Worm (Caenorhabditis elegans): ENCODE measurements around the gene moa-2.

moa-2 gene

DNA sequence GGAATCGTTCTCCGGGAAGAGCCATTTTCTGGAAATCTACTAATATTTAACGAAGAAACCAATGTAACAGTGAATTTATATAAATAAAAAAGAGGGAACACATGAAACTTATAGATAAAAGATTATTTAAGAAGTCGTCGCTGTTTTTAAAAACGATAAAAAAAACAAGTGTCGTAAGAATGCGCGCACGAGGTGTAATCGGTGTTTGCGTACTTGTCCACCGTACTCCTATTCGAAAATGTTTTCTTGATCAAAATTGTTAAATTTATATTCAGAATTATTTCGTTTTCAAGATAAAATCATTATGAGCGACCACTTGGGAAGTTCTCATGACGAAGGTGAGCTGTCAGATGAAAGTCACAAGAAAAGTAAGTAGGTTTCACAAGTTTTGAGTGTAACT, at the start of gene moa-2, which contains the start of gene cdk-11.1:
Gene moa-2 (minus strand): TSS at position 25 of the 400 bp plus-strand sequence.
Gene cdk-11.1 (plus strand): TSS at position 227 of the 400 bp plus-strand sequence.
- no peak for TF ChIP-seq W03F9.2 (tag; optimal IDR thresholded peaks at IDR 0.05)
- no peak for TF ChIP-seq dao-5 (tag; optimal IDR thresholded peaks at IDR 0.05)
- no peak for TF ChIP-seq him-1 (tag; optimal IDR thresholded peaks at IDR 0.05)

DNA sequence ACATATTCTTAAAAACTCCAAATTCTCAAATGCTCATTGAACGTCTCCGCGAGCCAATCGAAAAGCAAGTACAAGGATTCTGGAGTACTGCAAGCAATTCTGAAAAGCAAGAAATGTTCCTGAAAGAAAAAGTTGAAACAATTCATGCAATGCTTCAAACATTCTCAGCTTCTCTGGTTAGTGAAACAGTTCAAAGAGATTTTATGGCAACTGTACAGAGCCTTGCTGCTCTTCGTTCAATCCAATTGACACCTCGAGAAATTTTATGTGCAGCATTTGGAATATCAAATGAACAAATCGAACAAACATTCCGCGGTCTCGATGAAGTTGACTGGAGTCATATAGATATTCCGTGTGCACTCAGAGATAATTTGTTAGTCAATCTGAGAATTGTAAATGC, 37.9 kb upstream of the moa-2 start:
- no peak for TF ChIP-seq W03F9.2 (tag; optimal IDR thresholded peaks at IDR 0.05)
- no peak for TF ChIP-seq him-1 (tag; optimal IDR thresholded peaks at IDR 0.05)
- TF ChIP-seq dao-5 (tag; optimal IDR thresholded peaks at IDR 0.05), result no peak

DNA sequence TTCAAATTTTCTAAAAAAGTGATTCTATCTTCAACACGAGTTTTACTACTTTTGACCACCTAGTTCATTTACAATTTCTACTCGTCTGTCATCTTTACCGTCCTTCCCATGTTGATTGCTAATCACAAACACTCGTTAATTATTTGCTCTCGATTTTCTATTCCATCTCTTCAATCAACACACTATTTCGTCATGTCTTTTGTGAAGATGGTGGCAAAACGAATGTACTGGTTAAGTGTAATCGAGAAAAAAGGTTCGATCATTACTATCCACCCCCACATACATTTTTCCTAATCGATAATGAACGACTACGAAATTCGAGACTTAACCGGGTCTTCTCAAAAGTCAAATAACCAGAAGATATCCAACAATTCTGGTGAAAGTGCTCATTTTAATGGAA, 25.8 kb upstream of the moa-2 start, which contains the start of gene cpna-2:
Gene cpna-2 (plus strand): TSS at position 301 of the 400 bp plus-strand sequence.
- no peak for TF ChIP-seq him-1 (tag; optimal IDR thresholded peaks at IDR 0.05)
- TF ChIP-seq W03F9.2 (tag; optimal IDR thresholded peaks at IDR 0.05), result no peak

DNA sequence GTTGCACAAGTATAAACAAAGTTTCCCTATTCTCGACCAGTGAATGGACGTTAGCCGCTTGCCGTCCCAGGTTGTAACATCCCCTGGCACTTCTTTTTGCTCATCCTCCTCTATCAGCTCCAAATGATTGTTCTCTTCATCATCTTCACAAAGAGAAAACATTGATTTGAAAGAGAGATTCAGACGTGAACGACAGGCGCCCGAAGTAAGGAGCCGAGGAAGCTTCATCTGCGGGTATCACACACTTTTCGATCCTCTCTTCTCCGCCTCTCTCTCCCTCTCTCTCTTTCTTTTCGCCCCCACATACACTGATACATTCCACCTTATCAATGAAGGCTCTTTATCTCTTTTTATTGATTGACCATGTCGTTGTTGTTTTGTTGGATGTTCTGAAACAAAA, 24.0 kb upstream of the moa-2 start:
- no peak for TF ChIP-seq W03F9.2 (tag; optimal IDR thresholded peaks at IDR 0.05)
- no peak for TF ChIP-seq him-1 (tag; optimal IDR thresholded peaks at IDR 0.05)
- TF ChIP-seq dao-5 (tag; optimal IDR thresholded peaks at IDR 0.05), result no peak

DNA sequence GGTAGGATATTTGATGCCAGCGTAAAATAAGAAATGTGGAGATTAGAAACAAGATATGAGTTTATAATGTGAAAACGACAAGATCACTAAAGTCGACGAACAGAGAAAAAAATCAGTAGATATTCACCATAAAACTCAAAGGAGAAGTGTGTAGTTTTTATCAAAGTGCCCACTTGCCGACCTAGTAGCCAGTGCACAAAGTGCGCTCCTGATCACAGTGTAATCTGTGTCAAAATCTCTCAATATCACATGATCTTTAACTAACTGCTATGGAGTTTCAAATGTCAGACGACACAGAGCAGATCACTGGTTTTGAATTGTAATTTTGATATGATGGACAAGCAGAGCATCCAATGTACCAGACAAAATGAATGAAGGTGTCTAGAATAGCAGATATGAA, 21.6 kb upstream of the moa-2 start:
- TF ChIP-seq dao-5 (tag; optimal IDR thresholded peaks at IDR 0.05), result no peak
- no peak for TF ChIP-seq W03F9.2 (tag; optimal IDR thresholded peaks at IDR 0.05)
- no peak for TF ChIP-seq him-1 (tag; optimal IDR thresholded peaks at IDR 0.05)

DNA sequence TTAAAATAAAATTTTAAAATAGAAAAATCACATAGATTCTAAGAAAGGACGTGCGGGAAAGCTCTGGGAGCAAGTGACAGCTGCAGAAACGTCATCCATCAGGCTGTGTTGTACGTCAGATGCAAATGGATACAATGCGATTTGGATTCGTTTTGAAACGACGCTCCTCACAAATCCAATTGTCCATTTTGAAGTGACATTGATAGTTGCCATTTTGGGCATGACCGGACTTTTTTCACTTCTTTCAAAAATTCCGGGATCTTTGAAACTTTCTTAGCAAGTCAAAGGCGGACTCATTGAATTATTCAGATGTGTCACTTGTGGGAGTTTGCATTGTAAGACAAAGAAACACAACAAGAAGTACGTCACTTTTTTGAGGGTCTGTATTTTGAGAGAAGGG, 20.2 kb upstream of the moa-2 start:
- TF ChIP-seq W03F9.2 (tag; optimal IDR thresholded peaks at IDR 0.05) (no peak), dao-5 (tag; optimal IDR thresholded peaks at IDR 0.05) (no peak), him-1 (tag; optimal IDR thresholded peaks at IDR 0.05) (no peak)

DNA sequence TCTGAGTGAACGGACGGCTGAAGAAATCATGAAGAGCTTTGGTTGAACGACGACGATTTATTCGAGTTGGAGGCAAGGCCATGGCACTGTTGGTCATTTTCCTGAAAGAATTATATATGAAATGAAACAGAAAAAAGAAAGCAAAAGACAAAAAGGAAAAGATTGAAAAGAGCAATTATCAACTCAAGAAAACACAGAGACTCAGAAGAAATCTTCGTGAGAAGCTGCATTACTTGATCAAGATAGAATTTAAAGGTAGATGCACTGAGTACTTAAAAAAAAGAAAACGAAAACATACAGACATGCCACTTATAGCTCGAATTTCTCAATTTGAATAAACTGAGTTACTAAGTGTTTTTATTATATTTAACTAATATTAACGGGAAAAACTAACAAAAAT, 19.7 kb upstream of the moa-2 start, which contains the start of gene cpna-5:
Gene cpna-5 (minus strand): TSS at position 101 of the 400 bp plus-strand sequence.
- TF ChIP-seq him-1 (tag; optimal IDR thresholded peaks at IDR 0.05) (no peak), W03F9.2 (tag; optimal IDR thresholded peaks at IDR 0.05) (no peak), dao-5 (tag; optimal IDR thresholded peaks at IDR 0.05) (no peak)

DNA sequence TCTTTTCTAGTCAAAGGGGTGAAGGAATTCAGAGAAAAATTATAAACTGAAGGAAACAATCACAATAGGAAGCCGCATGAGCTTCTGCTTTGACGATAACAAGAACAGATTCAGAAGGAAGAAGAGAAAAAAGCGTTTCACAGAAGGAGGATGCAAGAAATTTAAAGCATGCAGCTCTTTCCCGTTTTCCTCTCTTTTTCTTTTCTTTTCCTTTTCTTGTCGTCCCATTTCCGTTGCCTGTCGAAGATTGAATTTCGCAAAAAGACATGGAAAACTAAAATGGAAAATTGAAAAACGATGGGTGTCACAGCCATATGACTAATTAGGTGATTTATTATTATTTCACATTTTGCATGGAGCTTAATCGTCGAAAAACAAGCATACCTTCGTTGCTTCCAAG, 17.3 kb upstream of the moa-2 start:
- TF ChIP-seq him-1 (tag; optimal IDR thresholded peaks at IDR 0.05) (no peak), W03F9.2 (tag; optimal IDR thresholded peaks at IDR 0.05) (no peak), dao-5 (tag; optimal IDR thresholded peaks at IDR 0.05) (no peak)

DNA sequence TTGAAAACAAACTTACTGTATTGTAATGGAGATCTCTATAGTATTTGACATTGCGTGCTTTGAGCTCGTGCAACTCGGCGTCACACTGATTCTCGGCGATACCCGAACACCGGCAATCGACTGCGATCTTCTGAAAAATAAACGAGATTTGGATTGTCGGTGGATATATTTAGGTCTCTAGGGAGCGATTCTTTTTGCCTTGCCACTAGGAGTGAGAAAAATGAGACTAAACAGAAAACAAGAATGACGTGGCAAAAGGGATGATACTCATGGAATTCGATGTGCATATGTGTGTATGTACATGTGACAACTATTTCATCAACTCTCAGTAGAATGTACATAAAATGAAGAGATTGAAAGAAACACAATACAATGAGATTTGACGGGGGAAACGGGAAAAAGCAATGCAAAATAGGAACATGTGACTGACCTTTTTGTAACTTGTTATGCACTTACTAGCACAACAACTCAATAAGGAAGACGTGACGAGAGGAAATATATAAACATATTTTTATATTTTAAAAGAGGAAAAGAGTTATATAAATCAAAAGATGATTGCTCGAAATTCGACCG, 15.9 kb upstream of the moa-2 start:
- TF ChIP-seq him-1 (tag; optimal IDR thresholded peaks at IDR 0.05) (no peak), dao-5 (tag; optimal IDR thresholded peaks at IDR 0.05) (no peak), W03F9.2 (tag; optimal IDR thresholded peaks at IDR 0.05) (no peak)

DNA sequence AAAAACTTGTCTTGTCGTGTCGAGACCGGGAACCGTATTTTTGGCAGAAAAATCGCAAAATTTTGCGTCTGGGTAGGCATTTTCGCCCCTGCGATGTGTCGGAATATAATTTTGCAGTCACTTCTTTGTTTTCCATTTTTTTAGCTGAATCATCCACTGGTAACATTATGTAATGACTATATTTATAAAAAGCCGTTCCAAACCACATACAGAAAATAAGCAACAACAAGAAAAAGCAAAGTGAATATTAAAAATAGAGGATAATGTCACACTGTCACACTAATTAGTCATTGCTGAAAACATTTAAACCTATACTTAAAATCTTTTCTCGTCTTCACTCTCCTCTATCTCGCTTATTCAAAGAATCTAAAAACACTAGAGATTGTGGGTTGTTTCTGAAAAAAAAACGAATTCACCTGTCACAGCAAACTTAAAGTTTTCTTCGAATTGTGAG, 10.5 kb upstream of the moa-2 start, which contains the start of gene sre-1:
Gene sre-1 (plus strand): TSS at position 404 of the 454 bp plus-strand sequence.
- no peak for TF ChIP-seq W03F9.2 (tag; optimal IDR thresholded peaks at IDR 0.05)
- no peak for TF ChIP-seq dao-5 (tag; optimal IDR thresholded peaks at IDR 0.05)
- no peak for TF ChIP-seq him-1 (tag; optimal IDR thresholded peaks at IDR 0.05)

DNA sequence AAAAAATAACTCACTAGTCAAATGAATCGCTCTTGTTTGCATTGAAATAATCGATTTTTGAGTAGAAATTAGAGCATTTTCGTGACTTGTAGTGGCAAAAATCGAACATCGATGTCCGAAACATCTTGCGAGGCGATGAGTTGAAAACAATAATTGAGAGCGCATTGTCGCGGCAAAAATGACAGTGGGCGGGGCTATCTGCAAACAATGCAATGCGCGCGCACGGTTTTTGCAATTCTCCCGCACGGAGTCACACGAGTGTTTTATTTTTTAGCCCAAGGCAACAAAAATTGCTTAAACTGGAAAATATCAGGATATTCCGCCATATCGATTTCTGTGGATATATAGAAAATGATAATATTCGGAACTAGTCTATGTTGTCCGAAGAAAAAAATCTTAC, 9.7 kb upstream of the moa-2 start, which contains the start of gene B0495.9:
Gene B0495.9 (minus strand): TSS at position 171 of the 400 bp plus-strand sequence.
- TF ChIP-seq dao-5 (tag; optimal IDR thresholded peaks at IDR 0.05) (no peak), him-1 (tag; optimal IDR thresholded peaks at IDR 0.05) (peak; percentile 78), W03F9.2 (tag; optimal IDR thresholded peaks at IDR 0.05) (peak; percentile 14)

DNA sequence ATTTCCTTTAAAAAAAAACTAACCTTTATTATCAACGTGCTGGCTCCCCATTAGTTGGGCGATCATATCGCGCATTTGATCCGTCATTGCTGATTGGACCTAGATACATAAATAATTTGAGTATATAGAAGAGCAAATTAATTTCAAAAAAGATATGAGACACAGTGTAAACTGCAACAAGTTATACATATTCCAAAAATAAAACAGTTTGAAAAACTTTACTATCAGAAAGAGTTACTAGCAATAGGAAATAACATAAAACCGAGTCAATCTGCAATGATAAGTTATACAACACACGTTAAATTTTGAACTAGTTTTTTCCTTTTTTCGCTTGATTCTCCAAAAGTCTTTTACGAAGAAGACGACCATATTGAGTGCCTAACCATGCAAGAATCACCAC, 8.6 kb upstream of the moa-2 start, which contains the start of gene luc-7L:
Gene luc-7L (minus strand): TSS at position 101 of the 400 bp plus-strand sequence.
- TF ChIP-seq W03F9.2 (tag; optimal IDR thresholded peaks at IDR 0.05), result no peak
- TF ChIP-seq dao-5 (tag; optimal IDR thresholded peaks at IDR 0.05), result no peak
- no peak for TF ChIP-seq him-1 (tag; optimal IDR thresholded peaks at IDR 0.05)

DNA sequence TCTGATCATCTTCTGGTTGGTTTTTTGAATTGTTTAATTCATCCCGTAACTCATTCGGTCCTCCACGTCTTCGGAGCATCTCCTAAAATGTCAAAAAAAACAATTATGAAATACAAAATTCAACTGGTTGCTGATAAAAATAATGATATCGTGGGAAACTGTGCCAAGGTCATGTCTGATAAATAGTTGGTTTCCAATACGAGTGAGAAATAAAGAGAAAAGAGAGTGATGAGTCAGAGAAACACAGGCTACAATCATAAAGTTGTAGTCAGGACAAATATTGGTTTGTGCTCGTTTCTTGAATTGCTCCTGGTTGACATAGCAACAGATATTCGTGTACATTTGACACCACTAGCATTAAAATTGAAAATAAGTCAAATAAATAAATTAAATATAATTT, 6.3 kb upstream of the moa-2 start, which contains the start of gene B0495.7:
Gene B0495.7 (minus strand): TSS at position 82 of the 400 bp plus-strand sequence.
- no peak for TF ChIP-seq dao-5 (tag; optimal IDR thresholded peaks at IDR 0.05)
- TF ChIP-seq W03F9.2 (tag; optimal IDR thresholded peaks at IDR 0.05), result no peak
- no peak for TF ChIP-seq him-1 (tag; optimal IDR thresholded peaks at IDR 0.05)

DNA sequence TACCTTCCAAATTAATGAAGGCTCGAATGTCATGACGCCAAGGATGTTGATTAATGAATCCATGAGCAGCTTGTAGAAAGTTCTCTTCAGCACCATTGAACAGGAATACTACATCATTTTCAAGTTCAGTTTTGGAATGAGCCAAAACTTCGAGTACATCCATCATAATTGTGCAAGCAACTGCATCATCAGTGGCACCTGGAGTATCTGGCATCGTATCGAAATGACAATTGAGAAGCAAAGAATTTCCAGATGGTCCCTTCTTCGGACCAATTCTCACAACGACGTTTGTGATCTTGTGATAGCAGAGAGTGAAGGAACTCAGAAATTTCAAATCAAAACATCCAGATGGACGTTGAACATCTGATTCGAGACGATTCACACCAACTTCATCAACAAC, 5.6 kb upstream of the moa-2 start:
- no peak for TF ChIP-seq him-1 (tag; optimal IDR thresholded peaks at IDR 0.05)
- no peak for TF ChIP-seq W03F9.2 (tag; optimal IDR thresholded peaks at IDR 0.05)
- TF ChIP-seq dao-5 (tag; optimal IDR thresholded peaks at IDR 0.05), result no peak

DNA sequence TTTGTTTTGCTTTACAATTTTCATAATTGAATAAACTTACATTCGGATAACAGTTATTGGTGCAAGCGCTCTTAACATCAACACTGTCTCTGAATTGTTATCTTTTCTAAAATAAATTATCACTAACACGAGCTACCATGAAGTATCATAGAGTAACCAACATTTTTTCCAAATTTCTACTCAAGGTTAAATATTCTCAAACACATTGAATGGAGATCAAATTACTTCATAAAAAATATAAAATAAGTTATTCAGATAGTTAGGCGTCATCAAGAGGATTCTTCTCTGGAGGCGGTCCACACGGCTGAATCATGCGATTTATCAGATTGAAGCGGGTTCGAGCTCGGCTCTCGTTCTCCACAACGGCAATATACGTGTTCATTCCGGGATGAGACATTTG, 427 bp downstream of the moa-2 start, which contains the start of gene B0495.5:
Gene B0495.5 (minus strand): TSS at position 101 of the 400 bp plus-strand sequence.
- no peak for TF ChIP-seq W03F9.2 (tag; optimal IDR thresholded peaks at IDR 0.05)
- TF ChIP-seq dao-5 (tag; optimal IDR thresholded peaks at IDR 0.05), result no peak
- no peak for TF ChIP-seq him-1 (tag; optimal IDR thresholded peaks at IDR 0.05)
